Worm (Caenorhabditis elegans): ENCODE data around the gene unc-10.

The unc-10 gene

DNA sequence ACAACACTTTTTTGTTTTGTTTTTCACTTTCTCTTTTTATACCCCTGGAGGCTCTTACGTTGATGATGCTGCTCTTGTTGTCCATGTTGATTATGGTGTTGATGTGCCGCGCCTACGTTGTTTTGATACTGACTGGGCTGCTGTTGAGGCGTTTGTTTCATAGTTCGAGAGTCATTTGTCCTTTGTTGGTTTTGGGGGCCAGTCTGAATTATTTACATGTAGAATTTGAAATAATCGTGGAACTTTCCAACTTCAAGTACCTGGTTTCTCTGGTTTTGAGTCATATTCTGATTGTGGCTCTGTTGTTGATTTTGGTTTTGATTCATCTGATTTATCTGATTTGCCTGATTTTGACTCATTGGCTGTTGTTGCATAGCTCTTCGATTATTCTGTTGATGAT, 2.0 kb downstream of the unc-10 start:
- TF ChIP-seq ceh-83 (GFP tag; optimal IDR thresholded peaks at IDR 0.05) (no peak), nhr-12 (tag; optimal IDR thresholded peaks at IDR 0.05) (no peak), cnd-1 (tag; optimal IDR thresholded peaks at IDR 0.05) (no peak), drap-1 (GFP tag; optimal IDR thresholded peaks at IDR 0.05) (no peak), mls-2 (tag; optimal IDR thresholded peaks at IDR 0.05) (no peak), lin-13 (tag; optimal IDR thresholded peaks at IDR 0.05) (no peak), pha-4 (tag; optimal IDR thresholded peaks at IDR 0.05) (no peak), sem-2 (GFP tag; optimal IDR thresholded peaks at IDR 0.05) (no peak), mep-1 (tag; optimal IDR thresholded peaks at IDR 0.05) (no peak), hlh-1 (tag; optimal IDR thresholded peaks at IDR 0.05) (no peak)

DNA sequence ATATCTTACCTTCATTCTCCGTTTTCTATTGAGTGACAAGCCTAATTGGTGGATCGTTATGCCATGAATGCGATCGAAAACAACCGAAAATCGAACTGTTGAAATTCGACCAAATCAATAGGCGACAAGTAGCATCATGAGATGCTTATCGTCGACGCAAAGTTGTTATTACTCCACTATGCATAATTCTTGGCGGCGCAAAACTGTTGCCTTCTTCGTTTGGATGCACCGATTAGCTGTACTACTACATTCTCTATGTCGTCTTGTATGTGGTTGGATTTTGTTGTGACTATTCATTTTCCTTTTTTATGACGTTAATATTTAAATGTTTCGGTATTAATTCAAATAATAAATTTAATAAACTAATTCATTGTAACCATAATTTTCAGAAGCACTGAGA, 8.2 kb downstream of the unc-10 start, which contains the start of gene F46H5.11:
Gene F46H5.11 (minus strand): TSS at position 101 of the 400 bp plus-strand sequence.
- TF ChIP-seq nhr-237 (tag; optimal IDR thresholded peaks at IDR 0.05): no peak

- TF ChIP-seq snpc-4 (tag; optimal IDR thresholded peaks at IDR 0.05) (no peak), blmp-1 (tag; optimal IDR thresholded peaks at IDR 0.05) (no peak), nhr-2 (tag; optimal IDR thresholded peaks at IDR 0.05) (no peak), ceh-83 (GFP tag; optimal IDR thresholded peaks at IDR 0.05) (no peak), unc-62 (GFP tag; optimal IDR thresholded peaks at IDR 0.05) (no peak), hlh-1 (tag; optimal IDR thresholded peaks at IDR 0.05) (no peak), ces-1 (GFP tag; optimal IDR thresholded peaks at IDR 0.05) (no peak), nhr-237 (tag; optimal IDR thresholded peaks at IDR 0.05) (no peak), tbx-8 (GFP tag; optimal IDR thresholded peaks at IDR 0.05) (no peak), ztf-11 (tag; optimal IDR thresholded peaks at IDR 0.05) (no peak), mls-2 (tag; optimal IDR thresholded peaks at IDR 0.05) (no peak), mab-5 (tag; optimal IDR thresholded peaks at IDR 0.05) (no peak), lsy-2 (tag; optimal IDR thresholded peaks at IDR 0.05) (no peak), elt-1 (tag; optimal IDR thresholded peaks at IDR 0.05; ENCODE audit: borderline replicate concordance, insufficient read depth) (no peak), nhr-76 (tag; optimal IDR thresholded peaks at IDR 0.05) (no peak), drap-1 (GFP tag; optimal IDR thresholded peaks at IDR 0.05) (no peak), nhr-28 (tag; optimal IDR thresholded peaks at IDR 0.05) (no peak), M03D4.4 (tag; optimal IDR thresholded peaks at IDR 0.05) (no peak), pha-4 (tag; optimal IDR thresholded peaks at IDR 0.05) (no peak)
Measured at ce11 chrX:7269379-7269778, 10.7 kb downstream of the unc-10 start, which contains the start of gene grd-7. grd-7 (minus strand) TSS chrX:7269479.

DNA sequence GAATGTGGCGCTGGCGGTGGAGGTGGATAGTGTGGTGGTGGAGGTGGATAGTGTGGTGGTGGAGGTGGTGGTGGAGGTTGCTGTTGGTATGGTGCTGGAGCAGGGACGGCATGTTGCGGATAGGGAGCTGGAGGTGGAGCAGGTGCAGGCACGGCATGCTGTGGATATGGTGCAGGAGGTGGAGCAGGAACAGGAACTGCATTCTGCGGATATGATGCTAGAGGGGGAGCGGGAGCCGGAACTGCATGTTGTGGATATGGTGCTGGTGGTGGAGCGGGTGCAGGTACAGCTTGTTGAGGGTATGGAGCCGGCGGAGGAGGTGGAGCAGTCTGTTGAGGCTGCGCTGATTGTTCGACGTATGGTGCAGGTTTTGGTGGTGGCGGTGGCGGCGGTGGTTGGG, 11.2 kb downstream of the unc-10 start:
- TF ChIP-seq bed-3 (GFP tag; optimal IDR thresholded peaks at IDR 0.05) (no peak), drap-1 (GFP tag; optimal IDR thresholded peaks at IDR 0.05) (peak; percentile 20), mls-2 (tag; optimal IDR thresholded peaks at IDR 0.05) (peak; percentile 11), sem-2 (GFP tag; optimal IDR thresholded peaks at IDR 0.05) (no peak)

ce11 chrX:7265348-7265747, 14.8 kb downstream of the unc-10 start, which contains the start of gene F46H5.2:
F46H5.2 (plus strand) TSS chrX:7265648.
- no peak for TF ChIP-seq pha-4 (tag; optimal IDR thresholded peaks at IDR 0.05)
- no peak for TF ChIP-seq mls-2 (tag; optimal IDR thresholded peaks at IDR 0.05)
- TF ChIP-seq nhr-12 (tag; optimal IDR thresholded peaks at IDR 0.05): no peak
- TF ChIP-seq zip-8 (tag; optimal IDR thresholded peaks at IDR 0.05): no peak
- no peak for TF ChIP-seq nhr-237 (tag; optimal IDR thresholded peaks at IDR 0.05)
- TF ChIP-seq M03D4.4 (tag; optimal IDR thresholded peaks at IDR 0.05): no peak
- no peak for TF ChIP-seq ztf-11 (tag; optimal IDR thresholded peaks at IDR 0.05)
- TF ChIP-seq mab-5 (tag; optimal IDR thresholded peaks at IDR 0.05): no peak
- TF ChIP-seq unc-120 (tag; optimal IDR thresholded peaks at IDR 0.05; ENCODE audit: poor library complexity, severe bottlenecking): no peak
- no peak for TF ChIP-seq sptf-1 (tag; optimal IDR thresholded peaks at IDR 0.05)
- TF ChIP-seq elt-1 (tag; optimal IDR thresholded peaks at IDR 0.05; ENCODE audit: borderline replicate concordance, insufficient read depth): no peak
- no peak for TF ChIP-seq bed-3 (GFP tag; optimal IDR thresholded peaks at IDR 0.05)
- no peak for TF ChIP-seq cnd-1 (tag; optimal IDR thresholded peaks at IDR 0.05)
- TF ChIP-seq unc-62 (GFP tag; optimal IDR thresholded peaks at IDR 0.05): no peak
- no peak for TF ChIP-seq tbx-8 (GFP tag; optimal IDR thresholded peaks at IDR 0.05)
- no peak for TF ChIP-seq elt-3 (tag; optimal IDR thresholded peaks at IDR 0.05)
- TF ChIP-seq sem-2 (GFP tag; optimal IDR thresholded peaks at IDR 0.05): no peak
- TF ChIP-seq ham-2 (GFP tag; optimal IDR thresholded peaks at IDR 0.05): no peak
- TF ChIP-seq nhr-28 (tag; optimal IDR thresholded peaks at IDR 0.05): no peak
- TF ChIP-seq blmp-1 (tag; optimal IDR thresholded peaks at IDR 0.05): no peak
